Fruit fly (Drosophila melanogaster): ENCODE data around the gene CG9855.

dm6 chr3R:4390133-4390532 lies 7.5 kb downstream of the CG9855 start, which contains the start of gene CG14646:
- TF ChIP-seq fru (GFP tag; optimal IDR thresholded peaks at IDR 0.05) (no peak), br (GFP tag; optimal IDR thresholded peaks at IDR 0.05) (no peak), psq (GFP tag; optimal IDR thresholded peaks at IDR 0.05) (no peak), Sp1 (GFP tag; optimal IDR thresholded peaks at IDR 0.05) (no peak), h (GFP tag; optimal IDR thresholded peaks at IDR 0.05) (no peak)

Data from whole organism, wandering third instar larva.